Fruit fly (Drosophila melanogaster) whole organism, embryonic: Measurements from ENCODE around the gene CG2961.

Experiments
- Abd-B ChIP-seq: fragments of 200-800 bp; sonication (Bioruptor generic); optimal IDR thresholded peaks from 2 replicates; lab custom pipeline; 2018; ENCODE audit warnings: missing biosample characterization, mild to moderate bottlenecking, missing genetic modification characterization, moderate library complexity
- CG10147 ChIP-seq: fragments of 200-800 bp; sonication (Bioruptor generic); optimal IDR thresholded peaks from 2 replicates; lab custom pipeline; 2019; ENCODE audit warnings: missing biosample characterization, mild to moderate bottlenecking, missing genetic modification characterization, moderate library complexity
- CG10366 ChIP-seq: fragments of 200-800 bp; sonication (Bioruptor generic); IDR thresholded peaks from 2 replicates; pipeline ENCODE4 v1.3.6; 2022; ENCODE audit warnings: missing biosample characterization, missing genetic modification characterization
- CG10431 ChIP-seq: fragments of 200-800 bp; sonication (Bioruptor generic); optimal IDR thresholded peaks from 3 replicates; lab custom pipeline; 2018; ENCODE audit warnings: missing biosample characterization, mild to moderate bottlenecking, missing genetic modification characterization
- CG12299 ChIP-seq: fragments of 200-800 bp; sonication (Bioruptor generic); optimal IDR thresholded peaks from 2 replicates; lab custom pipeline; 2018; ENCODE audit warnings: missing biosample characterization, mild to moderate bottlenecking, missing genetic modification characterization
- CG14441 ChIP-seq: fragments of 200-800 bp; sonication (Bioruptor generic); IDR thresholded peaks from 2 replicates; pipeline ENCODE4 v1.3.6; 2022; ENCODE audit warnings: missing biosample characterization, missing genetic modification characterization
- CG14710 ChIP-seq: fragments of 200-800 bp; sonication (Bioruptor generic); optimal IDR thresholded peaks from 3 replicates; lab custom pipeline; 2019; ENCODE audit warnings: missing biosample characterization, mild to moderate bottlenecking, missing genetic modification characterization, moderate library complexity
- CG16863 ChIP-seq: fragments of 200-800 bp; sonication (Bioruptor generic); optimal IDR thresholded peaks from 3 replicates; lab custom pipeline; 2016; ENCODE audit warnings: missing biosample characterization, missing genetic modification characterization
- CG17912 ChIP-seq: fragments of 200-800 bp; sonication (Bioruptor generic); optimal IDR thresholded peaks from 2 replicates; lab custom pipeline; 2018; ENCODE audit warnings: missing biosample characterization, mild to moderate bottlenecking, missing genetic modification characterization
- CG2678 ChIP-seq: fragments of 200-800 bp; sonication (Bioruptor generic); optimal IDR thresholded peaks from 3 replicates; lab custom pipeline; 2019; ENCODE audit warnings: missing biosample characterization, mild to moderate bottlenecking, missing genetic modification characterization, moderate library complexity
- CG30403 ChIP-seq: fragments of 200-800 bp; sonication (Bioruptor generic); optimal IDR thresholded peaks from 3 replicates; lab custom pipeline; 2016; ENCODE audit warnings: missing biosample characterization, missing genetic modification characterization
- CG31365 ChIP-seq: fragments of 200-800 bp; sonication (Bioruptor generic); optimal IDR thresholded peaks from 2 replicates; lab custom pipeline; 2018; ENCODE audit warnings: missing biosample characterization, mild to moderate bottlenecking, missing genetic modification characterization
- CG3163 ChIP-seq: fragments of 200-800 bp; sonication (Bioruptor generic); optimal IDR thresholded peaks from 3 replicates; lab custom pipeline; 2016; ENCODE audit warnings: missing biosample characterization, missing genetic modification characterization
- CG3838 ChIP-seq: fragments of 200-800 bp; sonication (Bioruptor generic); optimal IDR thresholded peaks from 3 replicates; lab custom pipeline; 2016; ENCODE audit warnings: missing biosample characterization, missing genetic modification characterization
- CG4404 ChIP-seq: fragments of 200-800 bp; sonication (Bioruptor generic); IDR thresholded peaks from 2 replicates; pipeline ENCODE4 v1.3.6; 2022; ENCODE audit warnings: missing biosample characterization, missing genetic modification characterization
- CG6272 ChIP-seq: fragments of 200-800 bp; sonication (Bioruptor generic); IDR thresholded peaks from 2 replicates; pipeline ENCODE4 v1.3.6; 2022; ENCODE audit warnings: missing biosample characterization, missing genetic modification characterization
- CG7556 ChIP-seq: fragments of 200-800 bp; sonication (Bioruptor generic); optimal IDR thresholded peaks from 2 replicates; lab custom pipeline; 2017; ENCODE audit warnings: missing biosample characterization, mild to moderate bottlenecking, missing genetic modification characterization
- CG7786 ChIP-seq: fragments of 200-800 bp; sonication (Bioruptor generic); optimal IDR thresholded peaks from 2 replicates; lab custom pipeline; 2016; ENCODE audit warnings: missing biosample characterization, missing genetic modification characterization
- CG9876 ChIP-seq: fragments of 200-800 bp; sonication (Bioruptor generic); optimal IDR thresholded peaks from 2 replicates; lab custom pipeline; 2016; ENCODE audit warnings: missing biosample characterization, missing genetic modification characterization
- CoRest ChIP-seq: fragments of 200-800 bp; sonication (Bioruptor generic); optimal IDR thresholded peaks from 3 replicates; lab custom pipeline; 2018; ENCODE audit warnings: missing biosample characterization, mild to moderate bottlenecking, missing genetic modification characterization, moderate library complexity
- D19B ChIP-seq: fragments of 200-800 bp; sonication (Bioruptor generic); optimal IDR thresholded peaks from 2 replicates; lab custom pipeline; 2017; ENCODE audit warnings: missing biosample characterization, mild to moderate bottlenecking, missing genetic modification characterization
- Fer2 ChIP-seq: fragments of 200-800 bp; sonication (Bioruptor generic); optimal IDR thresholded peaks from 2 replicates; lab custom pipeline; 2018; ENCODE audit warnings: missing biosample characterization, mild to moderate bottlenecking, missing genetic modification characterization, moderate library complexity
- Gug ChIP-seq: fragments of 200-800 bp; sonication (Bioruptor generic); IDR thresholded peaks from 4 replicates; pipeline ENCODE4 v1.3.6; 2022; ENCODE audit warnings: missing biosample characterization, missing genetic modification characterization
- Hsf ChIP-seq: fragments of 200-800 bp; sonication (Bioruptor generic); optimal IDR thresholded peaks from 3 replicates; lab custom pipeline; 2016; ENCODE audit warnings: missing biosample characterization, missing genetic modification characterization
- Mrtf ChIP-seq: fragments of 200-800 bp; sonication (Bioruptor generic); IDR thresholded peaks from 3 replicates; pipeline ENCODE4 v1.3.6; 2022; ENCODE audit warnings: missing biosample characterization, missing genetic modification characterization
- Neu2 ChIP-seq: fragments of 200-800 bp; sonication (Bioruptor generic); optimal IDR thresholded peaks from 3 replicates; lab custom pipeline; 2016; ENCODE audit warnings: missing biosample characterization, missing genetic modification characterization, borderline replicate concordance
- Oaz ChIP-seq: fragments of 200-800 bp; sonication (Bioruptor generic); IDR thresholded peaks from 2 replicates; pipeline ENCODE4 v1.3.6; 2022; ENCODE audit warnings: missing biosample characterization, missing genetic modification characterization
- Pdp1 ChIP-seq, 2 experiments: fragments of 200-800 bp; sonication (Bioruptor generic); optimal IDR thresholded peaks; 3 replicates each; lab custom pipeline; 2016; ENCODE audit warnings: missing biosample characterization in 2 of 2, missing genetic modification characterization in 2 of 2, mild to moderate bottlenecking in 1 of 2, moderate library complexity in 1 of 2
- Side ChIP-seq: fragments of 200-800 bp; sonication (Bioruptor generic); optimal IDR thresholded peaks from 2 replicates; lab custom pipeline; 2016; ENCODE audit warnings: missing biosample characterization, missing genetic modification characterization
- Sox100B ChIP-seq: fragments of 200-800 bp; sonication (Bioruptor generic); optimal IDR thresholded peaks from 3 replicates; lab custom pipeline; 2018; ENCODE audit warnings: missing biosample characterization, mild to moderate bottlenecking, missing genetic modification characterization
- az2 ChIP-seq: fragments of 200-800 bp; sonication (Bioruptor generic); optimal IDR thresholded peaks from 3 replicates; lab custom pipeline; 2016; ENCODE audit warnings: missing biosample characterization, missing genetic modification characterization
- bab2 ChIP-seq: fragments of 200-800 bp; sonication (Bioruptor generic); optimal IDR thresholded peaks from 2 replicates; lab custom pipeline; 2016; ENCODE audit warnings: missing biosample characterization, missing genetic modification characterization
- caup ChIP-seq: fragments of 200-800 bp; sonication (Bioruptor generic); optimal IDR thresholded peaks from 3 replicates; lab custom pipeline; 2017; ENCODE audit warnings: missing biosample characterization, mild to moderate bottlenecking, missing genetic modification characterization, moderate library complexity; ENCODE audit not compliant: severe bottlenecking
- ewg ChIP-seq: fragments of 200-800 bp; sonication (Bioruptor generic); optimal IDR thresholded peaks from 3 replicates; lab custom pipeline; 2017; ENCODE audit warnings: mild to moderate bottlenecking, missing biosample characterization, missing genetic modification reagents, missing genetic modification characterization
- grau ChIP-seq: fragments of 200-800 bp; optimal IDR thresholded peaks from 3 replicates; lab custom pipeline; 2019; ENCODE audit warnings: missing biosample characterization, mild to moderate bottlenecking, missing genetic modification characterization, moderate library complexity
- grn ChIP-seq: fragments of 200-800 bp; sonication (Bioruptor generic); optimal IDR thresholded peaks from 3 replicates; lab custom pipeline; 2017; ENCODE audit warnings: missing biosample characterization, missing genetic modification characterization
- gsb ChIP-seq: fragments of 200-800 bp; sonication (Bioruptor generic); IDR thresholded peaks from 2 replicates; pipeline ENCODE4 v1.3.6; 2022; ENCODE audit warnings: missing biosample characterization, missing genetic modification characterization
- gsb-n ChIP-seq: fragments of 200-800 bp; sonication (Bioruptor generic); optimal IDR thresholded peaks from 3 replicates; lab custom pipeline; 2018; ENCODE audit warnings: missing biosample characterization, mild to moderate bottlenecking, missing genetic modification characterization
- h ChIP-seq: fragments of >200 bp; optimal IDR thresholded peaks from 2 replicates; lab custom pipeline; 2017
- her ChIP-seq: fragments of 200-800 bp; sonication (Bioruptor generic); optimal IDR thresholded peaks from 2 replicates; lab custom pipeline; 2016; ENCODE audit warnings: missing biosample characterization, missing genetic modification characterization
- insv ChIP-seq, 2 experiments: fragments of 200-800 bp; sonication (Bioruptor generic); optimal IDR thresholded peaks; 3 replicates each; lab custom pipeline; 2016 to 2018; ENCODE audit warnings: missing biosample characterization in 2 of 2, missing genetic modification characterization in 2 of 2
- lov ChIP-seq, 2 experiments: fragments of 200-800 bp in 1 of 2; fragments of >200 bp in 1 of 2; sonication (Bioruptor generic) in 1 of 2; IDR thresholded peaks in 1 of 2; optimal IDR thresholded peaks in 1 of 2; 2 replicates in 1 of 2; 3 replicates in 1 of 2; pipeline versions ENCODE4 v1.3.6 to Lab custom; 2017 to 2022; ENCODE audit warnings: missing biosample characterization in 1 of 2, missing genetic modification characterization in 1 of 2
- luna ChIP-seq: fragments of 200-800 bp; sonication (Bioruptor generic); optimal IDR thresholded peaks from 2 replicates; lab custom pipeline; 2016; ENCODE audit warnings: missing biosample characterization, missing genetic modification characterization
- mam ChIP-seq: fragments of 200-800 bp; sonication (Bioruptor generic); optimal IDR thresholded peaks from 3 replicates; lab custom pipeline; 2016; ENCODE audit warnings: missing biosample characterization, missing genetic modification characterization
- odd ChIP-seq: fragments of 200-800 bp; sonication (Bioruptor generic); optimal IDR thresholded peaks from 2 replicates; lab custom pipeline; 2017; ENCODE audit warnings: missing biosample characterization, mild to moderate bottlenecking, missing genetic modification characterization
- repo ChIP-seq: fragments of 200-800 bp; sonication (Bioruptor generic); optimal IDR thresholded peaks from 2 replicates; lab custom pipeline; 2016; ENCODE audit warnings: missing biosample characterization, missing genetic modification characterization
- sob ChIP-seq: fragments of 200-800 bp; sonication (Bioruptor generic); IDR thresholded peaks from 2 replicates; pipeline ENCODE4 v1.3.6; 2022; ENCODE audit warnings: missing biosample characterization, missing genetic modification characterization
- tgo ChIP-seq: fragments of 200-800 bp; sonication (Bioruptor generic); IDR thresholded peaks from 3 replicates; pipeline ENCODE4 v1.3.6; 2022; ENCODE audit warnings: missing biosample characterization, missing genetic modification characterization
- vvl ChIP-seq: fragments of 200-800 bp; sonication (Bioruptor generic); IDR thresholded peaks from 2 replicates; pipeline ENCODE4 v1.3.6; 2022; ENCODE audit warnings: missing biosample characterization, missing genetic modification characterization
- zfh2 ChIP-seq: fragments of 200-800 bp; sonication (Bioruptor generic); optimal IDR thresholded peaks from 2 replicates; lab custom pipeline; 2016; ENCODE audit warnings: missing biosample characterization, missing genetic modification characterization

CG2961 gene

dm6 chrX:10263165-10263956 is 30.5 kb upstream of the CG2961 start, which contains the start of gene Hk:
TSS of gene Hk (minus strand) at chrX:10263485.
- no peak for TF ChIP-seq gsb-n (tag; lab: Kevin White, UChicago)
- no peak for TF ChIP-seq odd
- TF ChIP-seq Pdp1 (GFP tag; optimal IDR thresholded peaks at IDR 0.05; lab: Kevin White, UChicago) = peak; percentile 15 to 74
- TF ChIP-seq CG10431 (GFP tag; lab: Kevin White, UChicago) = no peak
- no peak for TF ChIP-seq CG4404 (GFP tag; lab: Robert Waterston, UW)
- TF ChIP-seq CG3838 (GFP tag; lab: Kevin White, UChicago) = no peak
- no peak for TF ChIP-seq Oaz
- TF ChIP-seq grau (tag; lab: Kevin White, UChicago) = peak; percentile 55
- TF ChIP-seq CG6272 (GFP tag; lab: Robert Waterston, UW) = no peak
- TF ChIP-seq az2 = peak; percentile 21
- TF ChIP-seq Gug (GFP tag; lab: Robert Waterston, UW) = 0 out of 4 replicates have a peak, but pooled peaks have one; percentile 5
- no peak for TF ChIP-seq CG16863
- peak; percentile 71 for TF ChIP-seq zfh2 (GFP tag; lab: Kevin White, UChicago)
- peak; percentile 15 for TF ChIP-seq D19B
- peak; percentile 35 for TF ChIP-seq CG9876
- no peak for TF ChIP-seq insv (GFP tag; optimal IDR thresholded peaks at IDR 0.05; lab: Kevin White, UChicago)
- TF ChIP-seq CG14710 (tag; lab: Kevin White, UChicago) = no peak
- peak; percentile 29 for TF ChIP-seq CoRest
- peak; percentile 52 for TF ChIP-seq Hsf
- TF ChIP-seq luna (GFP tag; lab: Kevin White, UChicago) = peak; percentile 8
- TF ChIP-seq her = peak; percentile 55
- TF ChIP-seq grn (GFP tag; lab: Kevin White, UChicago) = no peak
- no peak for TF ChIP-seq ewg (GFP tag; lab: Kevin White, UChicago)
- TF ChIP-seq CG14441 (GFP tag; lab: Robert Waterston, UW) = 0 out of 2 replicates have a peak, but pooled peaks have one; percentile 42
- TF ChIP-seq Abd-B = no peak
- TF ChIP-seq caup (GFP tag; lab: Kevin White, UChicago) = peak; percentile 5
- TF ChIP-seq CG7556 (GFP tag; lab: Kevin White, UChicago) = peak; percentile 3
- TF ChIP-seq Neu2 (GFP tag; lab: Kevin White, UChicago) = no peak
- peak; percentile 57 for TF ChIP-seq CG2678 (tag; lab: Kevin White, UChicago)
- peak; percentile 4 for TF ChIP-seq CG3163 (GFP tag; lab: Kevin White, UChicago)
- peak; percentile 40 for TF ChIP-seq bab2 (GFP tag; lab: Kevin White, UChicago)
- no peak for TF ChIP-seq CG31365 (tag; lab: Kevin White, UChicago)
- peak; percentile 61 for TF ChIP-seq CG7786 (GFP tag; lab: Kevin White, UChicago)
- no peak for TF ChIP-seq sob (GFP tag; lab: Robert Waterston, UW)
- no peak for TF ChIP-seq h (lab: Kevin White, UChicago)
- peak; percentile 24 for TF ChIP-seq Side (GFP tag; lab: Kevin White, UChicago)
- peak; percentile 45 for TF ChIP-seq CG30403 (GFP tag; lab: Kevin White, UChicago)
- TF ChIP-seq lov (optimal IDR thresholded peaks at IDR 0.05; lab: Kevin White, UChicago) = no peak
- TF ChIP-seq lov (GFP tag; IDR thresholded peaks at IDR 0.05; lab: Robert Waterston, UW) = no peak
- TF ChIP-seq Sox100B (GFP tag; lab: Kevin White, UChicago) = no peak
- no peak for TF ChIP-seq Mrtf
- peak; percentile 72 for TF ChIP-seq mam
- TF ChIP-seq CG12299 (tag; lab: Kevin White, UChicago) = peak; percentile 3
- peak; percentile 35 for TF ChIP-seq CG10366 (GFP tag; lab: Robert Waterston, UW)
- TF ChIP-seq vvl = no peak
- no peak for TF ChIP-seq CG10147 (GFP tag; lab: Kevin White, UChicago)
- no peak for TF ChIP-seq repo (GFP tag; lab: Kevin White, UChicago)
- no peak for TF ChIP-seq CG17912 (GFP tag; lab: Kevin White, UChicago)
- no peak for TF ChIP-seq gsb
- TF ChIP-seq Fer2 (tag; lab: Kevin White, UChicago) = no peak
- TF ChIP-seq tgo (GFP tag; lab: Robert Waterston, UW) = peak; percentile 30; the same call in 1 of the 3 replicates
